Worm (Caenorhabditis elegans) whole organism, L2 larva: Measurements from ENCODE around the gene F08F8.11.
A peak's percentile ranks its signal among the peaks of the same experiment; 100 is the strongest.

Source experiments
- F13H6.1 ChIP-seq: sonication (generic microtip); optimal IDR thresholded peaks from 2 replicates; lab custom pipeline; 2016; ENCODE audit warnings: missing genetic modification characterization, missing compliant biosample characterization
- R02D3.7 ChIP-seq: fragments of 150-350 bp; optimal IDR thresholded peaks from 2 replicates; lab custom pipeline; 2014; ENCODE audit warnings: missing biosample characterization, missing genetic modification characterization
- ZK546.5 ChIP-seq: sonication (generic microtip); optimal IDR thresholded peaks from 2 replicates; lab custom pipeline; 2017; ENCODE audit warnings: missing biosample characterization, missing genetic modification characterization
- elt-1 ChIP-seq: fragments of 150-350 bp; optimal IDR thresholded peaks from 2 replicates; lab custom pipeline; 2014; ENCODE audit warnings: missing biosample characterization, missing genetic modification characterization
- lin-13 ChIP-seq: fragments of 150-350 bp; optimal IDR thresholded peaks from 2 replicates; lab custom pipeline; 2014; ENCODE audit warnings: missing biosample characterization, missing genetic modification reagents, missing genetic modification characterization
- mdl-1 ChIP-seq, 2 experiments: fragments of 150-350 bp in 1 of 2; sonication (generic microtip) in 1 of 2; optimal IDR thresholded peaks; 2 replicates each; lab custom pipeline; 2017; ENCODE audit warnings: missing biosample characterization in 2 of 2, missing genetic modification characterization in 2 of 2
- nhr-77 ChIP-seq: fragments of 150-350 bp; optimal IDR thresholded peaks from 2 replicates; lab custom pipeline; 2014; ENCODE audit warnings: missing biosample characterization, missing genetic modification characterization
- unc-39 ChIP-seq: fragments of 150-350 bp; optimal IDR thresholded peaks from 2 replicates; lab custom pipeline; 2014; ENCODE audit warnings: missing biosample characterization, missing genetic modification characterization
- zag-1 ChIP-seq: fragments of 150-350 bp; optimal IDR thresholded peaks from 2 replicates; lab custom pipeline; 2014; ENCODE audit warnings: missing biosample characterization, missing genetic modification characterization
- ztf-11 ChIP-seq: sonication (generic microtip); optimal IDR thresholded peaks from 2 replicates; lab custom pipeline; 2017; ENCODE audit warnings: missing biosample characterization, missing genetic modification characterization
- ztf-4 ChIP-seq: fragments of 150-350 bp; optimal IDR thresholded peaks from 2 replicates; lab custom pipeline; 2014; ENCODE audit warnings: missing biosample characterization, missing genetic modification characterization

ce11 chrIII:7369394-7370024 is 3.8 kb downstream of the F08F8.11 start:
- TF ChIP-seq lin-13 (GFP tag; lab: Kevin White, UChicago) = peak; percentile 2
- no peak for TF ChIP-seq R02D3.7
- TF ChIP-seq elt-1 (tag; lab: Kevin White, UChicago) = no peak
- no peak for TF ChIP-seq mdl-1 (tag; optimal IDR thresholded peaks at IDR 0.05; lab: Kevin White, UChicago)
- TF ChIP-seq unc-39 (tag; lab: Kevin White, UChicago) = no peak
- no peak for TF ChIP-seq ZK546.5
- TF ChIP-seq ztf-4 (tag; lab: Kevin White, UChicago) = peak; percentile 42
- TF ChIP-seq ztf-11 (tag; lab: Kevin White, UChicago) = no peak
- TF ChIP-seq nhr-77 (tag; lab: Kevin White, UChicago) = no peak
- no peak for TF ChIP-seq F13H6.1 (tag; lab: Kevin White, UChicago)
- no peak for TF ChIP-seq zag-1 (tag; lab: Kevin White, UChicago)
